Fruit fly (Drosophila melanogaster): Measurements from ENCODE around the gene CG7071.

Gene CG7071

dm6 chr3R:22328665-22329350 lies 33.6 kb upstream of the CG7071 start, which contains the start of gene CG7080 (continued):
- no peak for TF ChIP-seq CG6276 (GFP tag; optimal IDR thresholded peaks at IDR 0.05)
- TF ChIP-seq CG4318 (GFP tag; optimal IDR thresholded peaks at IDR 0.05): no peak
- TF ChIP-seq Ets21C (GFP tag; optimal IDR thresholded peaks at IDR 0.05): no peak
- no peak for TF ChIP-seq fd59A (GFP tag; optimal IDR thresholded peaks at IDR 0.05)
- no peak for TF ChIP-seq Sox14 (GFP tag; optimal IDR thresholded peaks at IDR 0.05)
- peak; percentile 9 for TF ChIP-seq cyc (GFP tag; optimal IDR thresholded peaks at IDR 0.05)
- peak; percentile 43 for TF ChIP-seq CG34406 (GFP tag; optimal IDR thresholded peaks at IDR 0.05)
- TF ChIP-seq Eip75B (GFP tag; optimal IDR thresholded peaks at IDR 0.05): peak; percentile 6
- TF ChIP-seq CG9139 (GFP tag; optimal IDR thresholded peaks at IDR 0.05): no peak
- TF ChIP-seq spab (GFP tag; optimal IDR thresholded peaks at IDR 0.05): no peak
- TF ChIP-seq dac (GFP tag; optimal IDR thresholded peaks at IDR 0.05): no peak
- peak; percentile 11 for TF ChIP-seq acj6 (GFP tag; optimal IDR thresholded peaks at IDR 0.05)
- no peak for TF ChIP-seq Ets96B (tag; optimal IDR thresholded peaks at IDR 0.05)
- TF ChIP-seq fkh (GFP tag; optimal IDR thresholded peaks at IDR 0.05): no peak
- TF ChIP-seq CG10669 (GFP tag; optimal IDR thresholded peaks at IDR 0.05): peak; percentile 1
- TF ChIP-seq vri (GFP tag; optimal IDR thresholded peaks at IDR 0.05): no peak
- TF ChIP-seq CG11294 (GFP tag; IDR thresholded peaks at IDR 0.05): no peak
- no peak for TF ChIP-seq Hr38 (GFP tag; optimal IDR thresholded peaks at IDR 0.05)

- TF ChIP-seq Ets96B (tag; optimal IDR thresholded peaks at IDR 0.05): no peak
- TF ChIP-seq svp (GFP tag): no peak
- TF ChIP-seq Eip78C (GFP tag): peak; percentile 1
Measured at dm6 chr3R:22330512-22331119, 31.8 kb upstream of the CG7071 start, which contains the start of gene CG33721. TSS of gene CG33721 (plus strand) at chr3R:22331069.

- TF ChIP-seq CG11762 (GFP tag; optimal IDR thresholded peaks at IDR 0.05; ENCODE audit: insufficient read depth): no peak
- TF ChIP-seq CG9139 (GFP tag; optimal IDR thresholded peaks at IDR 0.05): no peak
- TF ChIP-seq vri (GFP tag; optimal IDR thresholded peaks at IDR 0.05): no peak
- no peak for TF ChIP-seq CG6163 (GFP tag; IDR thresholded peaks at IDR 0.05)
- TF ChIP-seq esn (GFP tag; optimal IDR thresholded peaks at IDR 0.05): no peak
- TF ChIP-seq CG8119 (GFP tag; IDR thresholded peaks at IDR 0.05): no peak
- TF ChIP-seq Eip93F (GFP tag; optimal IDR thresholded peaks at IDR 0.05): no peak
Measured at dm6 chr3R:22331691-22332090, 30.7 kb upstream of the CG7071 start, which contains the start of gene CG13862. TSS of gene CG13862 (plus strand) at chr3R:22331991.

- TF ChIP-seq net (GFP tag; optimal IDR thresholded peaks at IDR 0.05) (no peak), esn (GFP tag; optimal IDR thresholded peaks at IDR 0.05) (no peak), CG16779 (tag; optimal IDR thresholded peaks at IDR 0.05) (no peak), CG4318 (GFP tag; optimal IDR thresholded peaks at IDR 0.05) (no peak)
Measured at dm6 chr3R:22334050-22334449, 28.4 kb upstream of the CG7071 start, which contains the start of gene CG5391. TSS of gene CG5391 (minus strand) at chr3R:22334150.

- TF ChIP-seq Sox15 (GFP tag; optimal IDR thresholded peaks at IDR 0.05) (peak; percentile 54), CG11762 (GFP tag; optimal IDR thresholded peaks at IDR 0.05; ENCODE audit: insufficient read depth) (peak; percentile 34), CG16779 (tag; optimal IDR thresholded peaks at IDR 0.05) (peak; percentile 25), CG34406 (GFP tag; optimal IDR thresholded peaks at IDR 0.05) (peak; percentile 56), vri (GFP tag; optimal IDR thresholded peaks at IDR 0.05) (peak; percentile 30), CG6163 (GFP tag; IDR thresholded peaks at IDR 0.05) (peak; percentile 79), achi (GFP tag; optimal IDR thresholded peaks at IDR 0.05) (peak; percentile 62), Hr4 (GFP tag; optimal IDR thresholded peaks at IDR 0.05) (peak; percentile 48), spab (GFP tag; optimal IDR thresholded peaks at IDR 0.05) (peak; percentile 73), lz (GFP tag; optimal IDR thresholded peaks at IDR 0.05) (peak; percentile 61), CG6808 (GFP tag; optimal IDR thresholded peaks at IDR 0.05) (peak; percentile 63), CG10631 (GFP tag; optimal IDR thresholded peaks at IDR 0.05) (peak; percentile 66), fd85E (GFP tag; optimal IDR thresholded peaks at IDR 0.05) (peak; percentile 5), Ets21C (GFP tag; optimal IDR thresholded peaks at IDR 0.05) (peak; percentile 39), CG6854 (GFP tag; optimal IDR thresholded peaks at IDR 0.05) (peak; percentile 11), Hr39 (GFP tag; optimal IDR thresholded peaks at IDR 0.05) (peak; percentile 62), Ets96B (tag; optimal IDR thresholded peaks at IDR 0.05) (peak; percentile 68), CG6792 (GFP tag; optimal IDR thresholded peaks at IDR 0.05) (peak; percentile 63), ss (GFP tag; optimal IDR thresholded peaks at IDR 0.05) (peak in 1 of 2 experiments; percentile 70), CG15336 (GFP tag; IDR thresholded peaks at IDR 0.05) (peak; percentile 29; the same call in 1 of the 2 replicates), acj6 (GFP tag; optimal IDR thresholded peaks at IDR 0.05) (peak; percentile 66), Lpt (GFP tag; optimal IDR thresholded peaks at IDR 0.05) (peak; percentile 26), eg (GFP tag; IDR thresholded peaks at IDR 0.05) (peak; percentile 56; the same call in 2 of the 3 replicates), CG4318 (GFP tag; optimal IDR thresholded peaks at IDR 0.05) (no peak)
Measured at dm6 chr3R:22339510-22339909, 22.9 kb upstream of the CG7071 start.

All from whole organism, prepupa.